Worm (Caenorhabditis elegans) whole organism, mixed stage, embryonic: ENCODE results near the gene hrpa-1.

Source experiments
- elt-1 ChIP-seq: sonication (generic microtip); optimal IDR thresholded peaks from 2 replicates; lab custom pipeline; 2017; ENCODE audit warnings: missing genetic modification characterization, mild to moderate bottlenecking, missing compliant biosample characterization, antibody characterized with exemption, moderate library complexity, borderline replicate concordance; ENCODE audit not compliant: insufficient read depth
- elt-3 ChIP-seq: fragments of 150-350 bp; optimal IDR thresholded peaks from 2 replicates; lab custom pipeline; 2014; ENCODE audit warnings: missing biosample characterization, missing genetic modification characterization
- hlh-1 ChIP-seq: fragments of 150-350 bp; optimal IDR thresholded peaks from 2 replicates; lab custom pipeline; 2014; ENCODE audit warnings: missing biosample characterization, missing genetic modification reagents, missing genetic modification characterization
- lsy-2 ChIP-seq: fragments of 150-350 bp; optimal IDR thresholded peaks from 2 replicates; lab custom pipeline; 2014; ENCODE audit warnings: missing biosample characterization, missing genetic modification characterization
- nhr-237 ChIP-seq: fragments of 150-350 bp; optimal IDR thresholded peaks from 2 replicates; lab custom pipeline; 2014; ENCODE audit warnings: missing biosample characterization, missing genetic modification characterization
- tbx-8 ChIP-seq: fragments of 200-800 bp; sonication (Bioruptor generic); optimal IDR thresholded peaks from 2 replicates; lab custom pipeline; 2018; ENCODE audit warnings: mild to moderate bottlenecking, missing genetic modification characterization, moderate library complexity, missing compliant biosample characterization
- unc-120 ChIP-seq: sonication (generic microtip); optimal IDR thresholded peaks from 2 replicates; lab custom pipeline; 2017; ENCODE audit warnings: missing genetic modification characterization, missing compliant biosample characterization; ENCODE audit not compliant: poor library complexity, severe bottlenecking
- unc-62 ChIP-seq: fragments of 150-350 bp; optimal IDR thresholded peaks from 2 replicates; lab custom pipeline; 2014; ENCODE audit warnings: missing biosample characterization, missing genetic modification reagents, missing genetic modification characterization
- zip-8 ChIP-seq: fragments of 150-350 bp; optimal IDR thresholded peaks from 2 replicates; lab custom pipeline; 2014; ENCODE audit warnings: missing biosample characterization, missing genetic modification characterization
- ztf-11 ChIP-seq: fragments of 150-350 bp; optimal IDR thresholded peaks from 2 replicates; lab custom pipeline; 2014; ENCODE audit warnings: missing biosample characterization, missing genetic modification characterization

- TF ChIP-seq elt-1 (no peak), elt-3 (no peak), zip-8 (no peak), hlh-1 (tag; lab: Kevin White, UChicago) (no peak), tbx-8 (GFP tag; lab: Kevin White, UChicago) (no peak), ztf-11 (tag; lab: Kevin White, UChicago) (no peak), lsy-2 (tag; lab: Kevin White, UChicago) (no peak), unc-120 (tag; lab: Kevin White, UChicago) (no peak), unc-62 (GFP tag; lab: Kevin White, UChicago) (no peak), nhr-237 (tag; lab: Kevin White, UChicago) (no peak)
These were observed 6.8 kb upstream of the hrpa-1 start for ce11 chrIV:3345484-3345883.
